Fruit fly (Drosophila melanogaster) whole organism, prepupa: ENCODE measurements around the gene robl37BC.
A peak's percentile ranks its signal among the peaks of the same experiment; 100 is the strongest.

Experiments used
- Blimp-1 ChIP-seq: fragments of 200-800 bp; sonication (Bioruptor generic); optimal IDR thresholded peaks from 3 replicates; lab custom pipeline; 2017; ENCODE audit warnings: missing biosample characterization, missing genetic modification characterization, mild to moderate bottlenecking, moderate library complexity, missing genetic modification reagents
- CG10631 ChIP-seq: fragments of 200-800 bp; sonication (Bioruptor generic); optimal IDR thresholded peaks from 2 replicates; lab custom pipeline; 2016; ENCODE audit warnings: missing biosample characterization, missing genetic modification characterization
- CG10669 ChIP-seq: fragments of 200-800 bp; sonication (Bioruptor generic); optimal IDR thresholded peaks from 3 replicates; lab custom pipeline; 2018; ENCODE audit warnings: missing biosample characterization, mild to moderate bottlenecking, missing genetic modification characterization, moderate library complexity
- CG11294 ChIP-seq: fragments of 200-800 bp; sonication (Bioruptor generic); IDR thresholded peaks from 2 replicates; pipeline ENCODE4 v1.3.6; 2022; ENCODE audit warnings: missing biosample characterization, missing genetic modification characterization
- CG11762 ChIP-seq: fragments of 200-800 bp; sonication (Bioruptor generic); optimal IDR thresholded peaks from 3 replicates; lab custom pipeline; 2016; ENCODE audit warnings: missing biosample characterization, missing genetic modification characterization; ENCODE audit not compliant: insufficient read depth
- CG16779 ChIP-seq: fragments of 200-800 bp; sonication (Bioruptor generic); optimal IDR thresholded peaks from 3 replicates; lab custom pipeline; 2017; ENCODE audit warnings: missing biosample characterization, mild to moderate bottlenecking, missing genetic modification characterization
- CG3032 ChIP-seq: fragments of 200-800 bp; optimal IDR thresholded peaks from 2 replicates; lab custom pipeline; 2019; ENCODE audit warnings: missing biosample characterization, mild to moderate bottlenecking, missing genetic modification characterization, moderate library complexity
- CG31627 ChIP-seq: fragments of 200-800 bp; sonication (Bioruptor generic); optimal IDR thresholded peaks from 3 replicates; lab custom pipeline; 2016; ENCODE audit warnings: missing biosample characterization, missing genetic modification characterization
- CG32006 ChIP-seq: fragments of 200-800 bp; sonication (Bioruptor generic); optimal IDR thresholded peaks from 3 replicates; lab custom pipeline; 2017; ENCODE audit warnings: missing biosample characterization, mild to moderate bottlenecking, missing genetic modification characterization
- CG4318 ChIP-seq: fragments of 200-800 bp; sonication (Bioruptor generic); optimal IDR thresholded peaks from 3 replicates; lab custom pipeline; 2017; ENCODE audit warnings: missing biosample characterization, mild to moderate bottlenecking, missing genetic modification characterization
- CG6163 ChIP-seq: fragments of 200-800 bp; sonication (Bioruptor generic); IDR thresholded peaks from 3 replicates; pipeline ENCODE4 v1.3.6; 2022; ENCODE audit warnings: missing biosample characterization, missing genetic modification characterization
- CG6276 ChIP-seq: fragments of 200-800 bp; sonication (Bioruptor generic); optimal IDR thresholded peaks from 2 replicates; lab custom pipeline; 2017; ENCODE audit warnings: missing biosample characterization, mild to moderate bottlenecking, missing genetic modification characterization
- CG6792 ChIP-seq: fragments of 200-800 bp; sonication (Bioruptor generic); optimal IDR thresholded peaks from 3 replicates; lab custom pipeline; 2016; ENCODE audit warnings: missing biosample characterization, missing genetic modification characterization
- CG6854 ChIP-seq: fragments of 200-800 bp; sonication (Bioruptor generic); optimal IDR thresholded peaks from 2 replicates; lab custom pipeline; 2017; ENCODE audit warnings: missing biosample characterization, mild to moderate bottlenecking, missing genetic modification characterization
- CG7368 ChIP-seq: fragments of 200-800 bp; sonication (Bioruptor generic); optimal IDR thresholded peaks from 3 replicates; lab custom pipeline; 2016; ENCODE audit warnings: missing biosample characterization, missing genetic modification characterization
- CG8632 ChIP-seq: fragments of 200-800 bp; sonication (Bioruptor generic); optimal IDR thresholded peaks from 3 replicates; lab custom pipeline; 2016; ENCODE audit warnings: missing biosample characterization, missing genetic modification characterization
- CG9139 ChIP-seq: fragments of 200-800 bp; sonication (Bioruptor generic); optimal IDR thresholded peaks from 3 replicates; lab custom pipeline; 2017; ENCODE audit warnings: missing biosample characterization, mild to moderate bottlenecking, missing genetic modification characterization
- Eip75B ChIP-seq: fragments of 200-800 bp; sonication (Bioruptor generic); optimal IDR thresholded peaks from 3 replicates; lab custom pipeline; 2016; ENCODE audit warnings: missing biosample characterization, missing genetic modification characterization
- Eip78C ChIP-seq: fragments of 200-800 bp; sonication (Bioruptor generic); peaks from one replicate; lab custom pipeline; 2016; ENCODE audit warnings: missing biosample characterization, missing genetic modification characterization
- Eip93F ChIP-seq: fragments of 200-800 bp; sonication (Bioruptor generic); optimal IDR thresholded peaks from 2 replicates; lab custom pipeline; 2016; ENCODE audit warnings: missing biosample characterization, mild to moderate bottlenecking, missing genetic modification characterization
- Ets21C ChIP-seq: fragments of 200-800 bp; sonication (Bioruptor generic); optimal IDR thresholded peaks from 3 replicates; lab custom pipeline; 2016; ENCODE audit warnings: missing biosample characterization, missing genetic modification characterization
- Ets96B ChIP-seq: fragments of 200-800 bp; optimal IDR thresholded peaks from 2 replicates; lab custom pipeline; 2019; ENCODE audit warnings: missing biosample characterization, mild to moderate bottlenecking, missing genetic modification characterization, moderate library complexity
- Gug ChIP-seq: fragments of 200-800 bp; sonication (Bioruptor generic); IDR thresholded peaks from 2 replicates; pipeline ENCODE4 v1.3.6; 2022; ENCODE audit warnings: missing biosample characterization, missing genetic modification characterization
- Hr38 ChIP-seq: sonication (Bioruptor generic); optimal IDR thresholded peaks from 2 replicates; lab custom pipeline; 2016; ENCODE audit warnings: missing biosample characterization, missing genetic modification characterization
- Hr39 ChIP-seq: fragments of 200-800 bp; sonication (Bioruptor generic); optimal IDR thresholded peaks from 2 replicates; lab custom pipeline; 2016; ENCODE audit warnings: missing biosample characterization, missing genetic modification characterization
- Hr4 ChIP-seq: fragments of 200-800 bp; sonication (Bioruptor generic); optimal IDR thresholded peaks from 3 replicates; lab custom pipeline; 2016; ENCODE audit warnings: missing biosample characterization, missing genetic modification characterization
- Met ChIP-seq: fragments of 200-800 bp; sonication (Bioruptor generic); optimal IDR thresholded peaks from 3 replicates; lab custom pipeline; 2016; ENCODE audit warnings: missing biosample characterization, missing genetic modification characterization
- OdsH ChIP-seq: fragments of 200-800 bp; sonication (Bioruptor generic); optimal IDR thresholded peaks from 3 replicates; lab custom pipeline; 2016; ENCODE audit warnings: missing biosample characterization, missing genetic modification characterization
- Sox14 ChIP-seq: fragments of 200-800 bp; sonication (Bioruptor generic); optimal IDR thresholded peaks from 3 replicates; lab custom pipeline; 2016; ENCODE audit warnings: missing biosample characterization, missing genetic modification characterization
- Sox15 ChIP-seq: fragments of 200-800 bp; sonication (Bioruptor generic); optimal IDR thresholded peaks from 3 replicates; lab custom pipeline; 2016; ENCODE audit warnings: missing biosample characterization, missing genetic modification characterization
- achi ChIP-seq: fragments of 200-800 bp; sonication (Bioruptor generic); optimal IDR thresholded peaks from 3 replicates; lab custom pipeline; 2016; ENCODE audit warnings: missing biosample characterization, missing genetic modification characterization
- acj6 ChIP-seq: fragments of 200-800 bp; sonication (Bioruptor generic); optimal IDR thresholded peaks from 3 replicates; lab custom pipeline; 2016; ENCODE audit warnings: missing biosample characterization, missing genetic modification characterization
- cyc ChIP-seq: fragments of 200-800 bp; sonication (Bioruptor generic); optimal IDR thresholded peaks from 3 replicates; lab custom pipeline; 2016; ENCODE audit warnings: missing biosample characterization, missing genetic modification characterization
- esn ChIP-seq: fragments of 200-800 bp; sonication (Bioruptor generic); optimal IDR thresholded peaks from 2 replicates; lab custom pipeline; 2016; ENCODE audit warnings: missing biosample characterization, mild to moderate bottlenecking, missing genetic modification characterization, moderate library complexity
- fd85E ChIP-seq: fragments of 200-800 bp; sonication (Bioruptor generic); optimal IDR thresholded peaks from 3 replicates; lab custom pipeline; 2016; ENCODE audit warnings: missing biosample characterization, missing genetic modification characterization
- fkh ChIP-seq: fragments of 200-800 bp; sonication (Bioruptor generic); optimal IDR thresholded peaks from 3 replicates; lab custom pipeline; 2017; ENCODE audit warnings: missing biosample characterization, mild to moderate bottlenecking, missing genetic modification characterization, moderate library complexity
- net ChIP-seq: fragments of 200-800 bp; sonication (Bioruptor generic); optimal IDR thresholded peaks from 3 replicates; lab custom pipeline; 2016; ENCODE audit warnings: missing biosample characterization, missing genetic modification characterization
- pdm3 ChIP-seq: fragments of 200-800 bp; sonication (Bioruptor generic); optimal IDR thresholded peaks from 3 replicates; lab custom pipeline; 2016; ENCODE audit warnings: missing biosample characterization, missing genetic modification characterization
- salr ChIP-seq, 2 experiments: fragments of 200-800 bp; sonication (Bioruptor generic); optimal IDR thresholded peaks; 3 replicates each; lab custom pipeline; 2016 to 2018; ENCODE audit warnings: missing biosample characterization in 2 of 2, missing genetic modification characterization in 2 of 2, mild to moderate bottlenecking in 1 of 2
- spab ChIP-seq: fragments of 200-800 bp; sonication (Bioruptor generic); optimal IDR thresholded peaks from 2 replicates; lab custom pipeline; 2017; ENCODE audit warnings: missing biosample characterization, mild to moderate bottlenecking, missing genetic modification characterization, missing genetic modification reagents
- ss ChIP-seq, 2 experiments: fragments of 200-800 bp; sonication (Bioruptor generic); optimal IDR thresholded peaks; 2 replicates in 1 of 2; 3 replicates in 1 of 2; lab custom pipeline; 2017 to 2018; ENCODE audit warnings: mild to moderate bottlenecking in 2 of 2, missing biosample characterization in 2 of 2, missing genetic modification characterization in 2 of 2, moderate library complexity in 1 of 2
- topi ChIP-seq: fragments of 200-800 bp; sonication (Bioruptor generic); optimal IDR thresholded peaks from 3 replicates; lab custom pipeline; 2016; ENCODE audit warnings: missing biosample characterization, missing genetic modification characterization

Gene robl37BC

DNA sequence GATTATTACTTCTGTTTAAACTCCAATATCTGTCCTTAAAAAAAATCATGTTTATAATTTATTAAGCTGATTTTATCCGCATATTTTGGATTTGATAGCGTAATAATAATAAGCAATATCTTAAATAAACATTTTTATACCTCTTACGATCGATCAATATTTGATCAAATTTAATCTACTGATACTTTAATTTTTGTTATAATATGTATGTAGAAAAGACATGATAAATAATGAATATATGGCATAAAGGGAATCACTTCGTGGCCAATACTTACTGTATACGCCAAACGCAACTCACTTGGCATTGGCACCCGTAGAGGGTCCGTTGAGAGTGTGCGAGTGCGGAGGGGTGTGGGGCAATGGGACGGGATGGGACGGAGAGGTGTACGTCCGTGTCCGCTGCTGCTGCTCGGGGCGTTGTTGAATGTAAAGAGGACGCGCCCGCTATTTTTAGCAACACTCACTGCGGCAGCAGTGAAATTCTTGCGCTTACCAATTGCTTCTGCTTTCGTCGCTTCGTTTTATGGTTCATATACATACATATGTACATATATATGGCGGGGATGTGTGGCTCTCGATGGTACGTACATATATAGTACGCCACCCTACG, 25.5 kb downstream of the robl37BC start (continued):
- TF ChIP-seq ss (GFP tag; optimal IDR thresholded peaks at IDR 0.05; lab: Kevin White, UChicago) (peak in 1 of 2 experiments; percentile 7), pdm3 (peak; percentile 31), CG16779 (tag; lab: Kevin White, UChicago) (no peak)

DNA sequence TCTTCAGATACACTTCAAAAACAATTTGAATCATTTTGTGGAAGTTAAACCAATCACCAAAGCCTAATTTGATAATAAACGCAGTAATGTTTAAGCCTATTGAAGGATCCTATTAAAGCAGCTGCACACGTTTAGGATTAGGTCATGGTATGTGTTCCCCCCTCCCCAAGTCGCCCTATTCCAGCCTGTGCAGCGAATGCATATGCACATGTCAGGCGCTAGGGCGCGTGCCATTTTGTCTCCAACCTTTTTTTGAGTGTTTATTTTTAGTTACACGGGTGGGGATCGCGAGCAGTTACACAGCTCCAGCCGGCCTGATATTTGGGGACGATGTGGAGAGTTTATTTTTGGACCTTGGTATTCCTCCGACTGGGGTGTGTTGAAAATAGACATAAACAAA, 26.3 kb downstream of the robl37BC start:
- no peak for TF ChIP-seq Blimp-1 (GFP tag; lab: Kevin White, UChicago)
- no peak for TF ChIP-seq CG32006 (GFP tag; lab: Kevin White, UChicago)
- no peak for TF ChIP-seq CG10669
- TF ChIP-seq Sox15: no peak
- no peak for TF ChIP-seq acj6 (GFP tag; lab: Kevin White, UChicago)
- peak; percentile 58 for TF ChIP-seq Eip78C (GFP tag; lab: Kevin White, UChicago)
- no peak for TF ChIP-seq Ets21C (GFP tag; lab: Kevin White, UChicago)
- no peak for TF ChIP-seq CG16779 (tag; lab: Kevin White, UChicago)

DNA sequence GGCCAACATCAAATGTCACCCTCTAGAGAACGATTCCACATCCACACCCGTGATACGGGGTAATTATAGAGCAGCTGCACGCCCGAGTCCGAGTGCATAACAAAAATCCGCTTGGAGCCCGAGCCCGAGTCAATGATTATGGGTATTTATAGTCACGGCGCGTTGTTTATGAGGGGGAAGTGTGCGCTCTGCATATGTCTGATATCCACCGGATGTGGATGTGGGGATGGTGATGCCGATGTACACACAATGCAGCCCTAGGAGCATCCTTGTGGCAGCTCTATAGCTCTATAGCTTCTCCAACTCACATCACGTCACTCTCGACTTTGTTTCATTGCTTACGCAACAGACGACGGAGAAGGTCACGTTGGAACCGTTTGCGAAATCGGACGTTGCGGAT, 26.8 kb downstream of the robl37BC start:
- TF ChIP-seq Ets96B (no peak), net (GFP tag; lab: Kevin White, UChicago) (peak; percentile 4), Eip78C (GFP tag; lab: Kevin White, UChicago) (peak; percentile 35), pdm3 (no peak), Gug (GFP tag; lab: Robert Waterston, UW) (no peak)

DNA sequence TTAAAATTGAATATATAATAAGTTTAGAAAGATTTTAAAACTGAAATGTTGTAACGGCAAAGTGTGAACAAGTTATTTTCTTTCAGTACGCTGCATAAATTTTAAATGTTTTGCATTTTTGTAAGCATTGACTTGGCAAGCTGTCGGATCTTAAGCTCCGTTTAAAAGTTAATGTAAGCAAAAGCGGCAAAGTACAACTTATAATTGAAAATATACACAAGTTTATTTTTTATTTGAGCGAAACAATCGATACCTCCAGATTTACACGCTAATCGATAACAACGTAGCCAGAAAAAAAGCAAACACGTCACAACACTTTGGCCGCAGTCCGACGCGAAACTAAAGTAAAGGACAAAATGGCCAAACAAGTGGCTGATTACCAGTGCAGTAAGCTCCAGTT, 30.9 kb downstream of the robl37BC start, which contains the start of gene Catsup:
Catsup (plus strand) TSS at position 273 of the 400 bp plus-strand sequence.
- TF ChIP-seq CG6792 (no peak), Eip78C (GFP tag; lab: Kevin White, UChicago) (peak; percentile 37)

DNA sequence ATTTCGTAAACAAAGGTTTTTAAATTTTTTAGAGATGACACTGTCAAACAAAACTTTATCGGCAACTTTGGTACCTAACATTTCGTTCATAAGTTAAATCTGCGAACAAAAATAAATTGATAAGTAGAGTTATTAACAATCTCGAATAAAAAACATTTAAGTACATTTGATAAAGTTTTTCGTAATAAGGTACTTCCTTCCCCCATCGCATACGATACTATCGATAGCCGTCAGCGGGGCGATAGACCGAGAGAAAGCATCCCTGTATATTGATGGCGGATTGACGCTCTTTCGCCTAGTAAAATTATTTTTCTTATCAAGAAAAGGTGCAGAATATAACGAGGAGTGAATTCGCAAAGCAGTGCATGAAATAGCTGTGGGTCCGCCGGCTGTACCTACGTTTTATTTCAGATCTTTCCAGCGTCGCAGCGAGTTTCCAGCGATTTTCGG, 34.5 kb downstream of the robl37BC start, which contains the start of the genes Ttc19 and Acn:
Ttc19 (minus strand) TSS at position 38 of the 450 bp plus-strand sequence.
Acn (plus strand) TSS at position 245 of the 450 bp plus-strand sequence.
- TF ChIP-seq Hr39 (GFP tag; lab: Kevin White, UChicago) (peak; percentile 89), achi (peak; percentile 84), CG10631 (peak; percentile 87), CG16779 (tag; lab: Kevin White, UChicago) (no peak), Hr4 (GFP tag; lab: Kevin White, UChicago) (peak; percentile 87), CG6163 (GFP tag; lab: Robert Waterston, UW) (peak; percentile 74), CG6854 (GFP tag; lab: Kevin White, UChicago) (no peak), Blimp-1 (GFP tag; lab: Kevin White, UChicago) (no peak), CG7368 (GFP tag; lab: Kevin White, UChicago) (no peak), fd85E (GFP tag; lab: Kevin White, UChicago) (no peak), CG10669 (peak; percentile 72), Sox14 (peak; percentile 91), OdsH (GFP tag; lab: Kevin White, UChicago) (peak; percentile 88), CG6276 (GFP tag; lab: Kevin White, UChicago) (no peak), Eip75B (GFP tag; lab: Kevin White, UChicago) (peak; percentile 86), spab (no peak), esn (GFP tag; lab: Kevin White, UChicago) (peak; percentile 90), CG9139 (GFP tag; lab: Kevin White, UChicago) (no peak), Eip93F (GFP tag; lab: Kevin White, UChicago) (no peak), topi (GFP tag; lab: Kevin White, UChicago) (peak; percentile 81), CG11294 (GFP tag; lab: Robert Waterston, UW) (no peak), CG11762 (peak; percentile 72), CG6792 (peak; percentile 73), salr (GFP tag; optimal IDR thresholded peaks at IDR 0.05; lab: Kevin White, UChicago) (peak in 1 of 2 experiments; percentile 27), CG31627 (GFP tag; lab: Kevin White, UChicago) (peak; percentile 89), Eip78C (GFP tag; lab: Kevin White, UChicago) (peak; percentile 94), CG4318 (GFP tag; lab: Kevin White, UChicago) (no peak), fkh (GFP tag; lab: Kevin White, UChicago) (no peak), CG8632 (GFP tag; lab: Kevin White, UChicago) (peak; percentile 59), Sox15 (peak; percentile 60), net (GFP tag; lab: Kevin White, UChicago) (peak; percentile 78), cyc (peak; percentile 82), ss (GFP tag; optimal IDR thresholded peaks at IDR 0.05; lab: Kevin White, UChicago) (no peak), Met (GFP tag; lab: Kevin White, UChicago) (peak; percentile 84), CG3032 (peak; percentile 82), Hr38 (GFP tag; lab: Kevin White, UChicago) (no peak)
